Worm (Caenorhabditis elegans): Measurements from ENCODE around the gene C18A11.1.

ce11 chrX:8074527-8074926, 5.4 kb downstream of the C18A11.1 start:
- TF ChIP-seq ZK546.5 (tag; optimal IDR thresholded peaks at IDR 0.05) (no peak), lsy-2 (tag; optimal IDR thresholded peaks at IDR 0.05) (no peak), nhr-102 (tag; optimal IDR thresholded peaks at IDR 0.05) (no peak), nhr-237 (tag; optimal IDR thresholded peaks at IDR 0.05) (no peak), lin-39 (tag; optimal IDR thresholded peaks at IDR 0.05) (no peak), ztf-11 (tag; optimal IDR thresholded peaks at IDR 0.05) (no peak), nhr-28 (tag; optimal IDR thresholded peaks at IDR 0.05) (peak; percentile 55), daf-19 (GFP tag; conservative IDR thresholded peaks at IDR 0.05) (no peak), nhr-42 (GFP tag; IDR thresholded peaks at IDR 0.05) (no peak)
